Fruit fly (Drosophila melanogaster): ENCODE results near the gene Cpr35B.

- no peak for TF ChIP-seq bbx (GFP tag; IDR thresholded peaks at IDR 0.05; ENCODE audit: partially characterized antibody)
- no peak for TF ChIP-seq CG30020 (tag; optimal IDR thresholded peaks at IDR 0.05)
- TF ChIP-seq Rx (GFP tag; IDR thresholded peaks at IDR 0.05), result no peak
- TF ChIP-seq kah (GFP tag; optimal IDR thresholded peaks at IDR 0.05), result no peak
- TF ChIP-seq CG31224 (GFP tag; IDR thresholded peaks at IDR 0.05), result no peak
- no peak for TF ChIP-seq fd64A (GFP tag; optimal IDR thresholded peaks at IDR 0.05)
- no peak for TF ChIP-seq Sry-β (GFP tag; optimal IDR thresholded peaks at IDR 0.05)
- TF ChIP-seq Bdp1 (GFP tag; optimal IDR thresholded peaks at IDR 0.05), result no peak
- no peak for TF ChIP-seq mam (GFP tag; optimal IDR thresholded peaks at IDR 0.05)
- TF ChIP-seq CG14860 (GFP tag; IDR thresholded peaks at IDR 0.05; ENCODE audit: partially characterized antibody), result no peak
- TF ChIP-seq Dp (GFP tag; optimal IDR thresholded peaks at IDR 0.05), result no peak
Measured at dm6 chr2L:14457414-14457813, 32.4 kb upstream of the Cpr35B start.

Measured in whole organism, embryonic.